Worm (Caenorhabditis elegans) whole organism, L4 larva: ENCODE measurements around the gene ttr-49.
A peak's percentile ranks its signal among the peaks of the same experiment; 100 is the strongest.

Experiments
- D1046.2 ChIP-seq: fragments of 200-800 bp; sonication (Bioruptor generic); IDR thresholded peaks from 2 replicates; pipeline ENCODE4 v1.3.6; 2022; ENCODE audit warnings: missing genetic modification characterization, missing compliant biosample characterization
- F10B5.3 ChIP-seq: sonication (generic microtip); optimal IDR thresholded peaks from 2 replicates; lab custom pipeline; 2016; ENCODE audit warnings: mild to moderate bottlenecking, missing genetic modification characterization, missing compliant biosample characterization
- F37D6.2 ChIP-seq: sonication (generic microtip); optimal IDR thresholded peaks from 2 replicates; lab custom pipeline; 2016; ENCODE audit warnings: mild to moderate bottlenecking, missing genetic modification characterization, missing compliant biosample characterization
- F44E2.7 ChIP-seq: fragments of 200-800 bp; sonication (Bioruptor generic); IDR thresholded peaks from 2 replicates; pipeline ENCODE4 v2.1.2; 2022; ENCODE audit warnings: missing genetic modification characterization, missing compliant biosample characterization
- F49E8.2 ChIP-seq: sonication (generic microtip); optimal IDR thresholded peaks from 2 replicates; lab custom pipeline; 2016; ENCODE audit warnings: missing compliant biosample characterization, mild to moderate bottlenecking, missing genetic modification characterization, borderline replicate concordance
- Y5F2A.4 ChIP-seq: fragments of 200-800 bp; sonication (Bioruptor generic); optimal IDR thresholded peaks from 2 replicates; lab custom pipeline; 2018; ENCODE audit warnings: mild to moderate bottlenecking, missing genetic modification characterization, missing compliant biosample characterization
- ZK546.5 ChIP-seq, 2 experiments: sonication (generic microtip); optimal IDR thresholded peaks; 2 replicates each; lab custom pipeline; 2017; ENCODE audit warnings: missing biosample characterization in 2 of 2, missing genetic modification characterization in 2 of 2
- ceh-28 ChIP-seq: fragments of 150-350 bp; optimal IDR thresholded peaks from 2 replicates; lab custom pipeline; 2014; ENCODE audit warnings: missing biosample characterization, missing genetic modification reagents, missing genetic modification characterization
- ceh-32 ChIP-seq: sonication (generic microtip); optimal IDR thresholded peaks from 2 replicates; lab custom pipeline; 2016; ENCODE audit warnings: mild to moderate bottlenecking, missing genetic modification characterization, missing compliant biosample characterization; ENCODE audit not compliant: poor library complexity
- ceh-44 ChIP-seq: fragments of 200-800 bp; sonication (Bioruptor generic); IDR thresholded peaks from 2 replicates; pipeline ENCODE4 v1.3.6; 2022; ENCODE audit warnings: missing genetic modification reagents, missing genetic modification characterization, missing compliant biosample characterization
- cey-2 ChIP-seq: sonication (generic microtip); optimal IDR thresholded peaks from 3 replicates; lab custom pipeline; 2017; ENCODE audit warnings: missing genetic modification characterization, mild to moderate bottlenecking, missing compliant biosample characterization, antibody characterized with exemption, borderline replicate concordance; ENCODE audit not compliant: insufficient read depth
- ctbp-1 ChIP-seq: fragments of 200-800 bp; sonication (Bioruptor generic); IDR thresholded peaks from 2 replicates; pipeline ENCODE4 v1.3.6; 2022; ENCODE audit warnings: missing genetic modification reagents, missing genetic modification characterization, missing compliant biosample characterization
- daf-12 ChIP-seq: fragments of 150-350 bp; optimal IDR thresholded peaks from 2 replicates; lab custom pipeline; 2014; ENCODE audit warnings: missing biosample characterization, missing genetic modification reagents, missing genetic modification characterization
- daf-16 ChIP-seq, 3 experiments: sonication (generic microtip); optimal IDR thresholded peaks; 2 replicates each; lab custom pipeline; 2016 to 2017; ENCODE audit warnings: missing genetic modification characterization in 3 of 3, missing genetic modification reagents in 3 of 3, mild to moderate bottlenecking in 2 of 3, missing compliant biosample characterization in 2 of 3, missing biosample characterization in 1 of 3, moderate library complexity in 1 of 3
- daf-19 ChIP-seq: fragments of 200-800 bp; sonication (Bioruptor generic); conservative IDR thresholded peaks from 2 replicates; pipeline ENCODE4 v1.3.6; 2022; ENCODE audit warnings: missing genetic modification characterization, missing compliant biosample characterization
- dmd-6 ChIP-seq: fragments of 200-800 bp; sonication (Bioruptor generic); IDR thresholded peaks from 2 replicates; pipeline ENCODE4 v1.3.6; 2022; ENCODE audit warnings: missing genetic modification reagents, missing genetic modification characterization, missing compliant biosample characterization
- dmd-8 ChIP-seq: fragments of 200-800 bp; sonication (Bioruptor generic); IDR thresholded peaks from 2 replicates; pipeline ENCODE4 v1.3.6; 2022; ENCODE audit warnings: missing genetic modification characterization, missing compliant biosample characterization
- dpl-1 ChIP-seq: fragments of 150-350 bp; optimal IDR thresholded peaks from 2 replicates; lab custom pipeline; 2014; ENCODE audit warnings: missing biosample characterization, missing genetic modification reagents, missing genetic modification characterization
- egl-43 ChIP-seq: fragments of 200-800 bp; sonication (Bioruptor generic); IDR thresholded peaks from 2 replicates; pipeline ENCODE4 v1.3.6; 2022; ENCODE audit warnings: missing genetic modification reagents, missing genetic modification characterization, missing compliant biosample characterization
- fkh-10 ChIP-seq: fragments of 150-350 bp; optimal IDR thresholded peaks from 2 replicates; lab custom pipeline; 2014; ENCODE audit warnings: missing biosample characterization, missing genetic modification reagents, missing genetic modification characterization
- fos-1 ChIP-seq: fragments of 150-350 bp; optimal IDR thresholded peaks from 2 replicates; lab custom pipeline; 2014; ENCODE audit warnings: missing biosample characterization, missing genetic modification characterization
- gei-8 ChIP-seq: fragments of 200-800 bp; sonication (Bioruptor generic); optimal IDR thresholded peaks from 2 replicates; lab custom pipeline; 2018; ENCODE audit warnings: mild to moderate bottlenecking, missing genetic modification characterization, missing compliant biosample characterization
- hlh-11 ChIP-seq: fragments of 200-800 bp; sonication (Bioruptor generic); optimal IDR thresholded peaks from 2 replicates; lab custom pipeline; 2018; ENCODE audit warnings: mild to moderate bottlenecking, missing genetic modification characterization, missing compliant biosample characterization
- lim-7 ChIP-seq: fragments of 200-800 bp; sonication (Bioruptor generic); IDR thresholded peaks from 2 replicates; pipeline ENCODE4 v1.3.6; 2022; ENCODE audit warnings: missing genetic modification characterization, missing compliant biosample characterization
- lin-13 ChIP-seq: fragments of 150-350 bp; optimal IDR thresholded peaks from 2 replicates; lab custom pipeline; 2014; ENCODE audit warnings: missing biosample characterization, missing genetic modification reagents, missing genetic modification characterization
- lin-15B ChIP-seq: fragments of 150-350 bp; sonication (generic microtip); optimal IDR thresholded peaks from 3 replicates; lab custom pipeline; 2014; ENCODE audit warnings: missing biosample characterization, missing genetic modification characterization
- lin-29 ChIP-seq: fragments of 200-800 bp; sonication (Bioruptor generic); IDR thresholded peaks from 2 replicates; pipeline ENCODE4 v1.3.6; 2022; ENCODE audit warnings: missing genetic modification reagents, missing genetic modification characterization, missing compliant biosample characterization
- lir-3 ChIP-seq: sonication (generic microtip); optimal IDR thresholded peaks from 2 replicates; lab custom pipeline; 2016; ENCODE audit warnings: mild to moderate bottlenecking, missing genetic modification characterization, missing compliant biosample characterization
- lsy-2 ChIP-seq, 2 experiments: fragments of 150-350 bp in 1 of 2; sonication (generic microtip) in 1 of 2; optimal IDR thresholded peaks; 2 replicates each; lab custom pipeline; 2014 to 2017; ENCODE audit warnings: missing biosample characterization in 2 of 2, missing genetic modification characterization in 2 of 2
- mdl-1 ChIP-seq, 2 experiments: fragments of 150-350 bp in 1 of 2; sonication (generic microtip) in 1 of 2; optimal IDR thresholded peaks; 2 replicates each; lab custom pipeline; 2014 to 2017; ENCODE audit warnings: missing biosample characterization in 2 of 2, missing genetic modification characterization in 2 of 2
- mxl-2 ChIP-seq: fragments of 200-800 bp; sonication (Bioruptor generic); conservative IDR thresholded peaks from 2 replicates; pipeline ENCODE4 v1.3.6; 2022; ENCODE audit warnings: missing genetic modification reagents, missing genetic modification characterization, missing compliant biosample characterization
- nhr-10 ChIP-seq: fragments of 150-350 bp; optimal IDR thresholded peaks from 2 replicates; lab custom pipeline; 2014; ENCODE audit warnings: missing biosample characterization, missing genetic modification characterization
- nhr-102 ChIP-seq: sonication (generic microtip); optimal IDR thresholded peaks from 2 replicates; lab custom pipeline; 2016; ENCODE audit warnings: mild to moderate bottlenecking, missing genetic modification characterization, moderate library complexity, missing compliant biosample characterization
- nhr-41 ChIP-seq: fragments of 200-800 bp; sonication (Bioruptor generic); IDR thresholded peaks from 2 replicates; pipeline ENCODE4 v1.3.6; 2022; ENCODE audit warnings: missing genetic modification reagents, missing genetic modification characterization, missing compliant biosample characterization
- nhr-48 ChIP-seq: sonication (generic microtip); optimal IDR thresholded peaks from 2 replicates; lab custom pipeline; 2016; ENCODE audit warnings: mild to moderate bottlenecking, missing genetic modification characterization, missing compliant biosample characterization
- nhr-6 ChIP-seq: fragments of 150-350 bp; optimal IDR thresholded peaks from 2 replicates; lab custom pipeline; 2014; ENCODE audit warnings: missing biosample characterization, missing genetic modification characterization
- nhr-77 ChIP-seq: fragments of 150-350 bp; optimal IDR thresholded peaks from 2 replicates; lab custom pipeline; 2014; ENCODE audit warnings: missing biosample characterization, missing genetic modification characterization
- pqm-1 ChIP-seq: sonication (generic microtip); optimal IDR thresholded peaks from 2 replicates; lab custom pipeline; 2017; ENCODE audit warnings: missing biosample characterization, missing genetic modification characterization
- rbr-2 ChIP-seq: sonication (generic microtip); optimal IDR thresholded peaks from 2 replicates; lab custom pipeline; 2016; ENCODE audit warnings: missing genotype, missing genetic modification characterization, missing compliant biosample characterization
- saeg-2 ChIP-seq: fragments of 200-800 bp; sonication (Bioruptor generic); IDR thresholded peaks from 2 replicates; pipeline ENCODE4 v1.3.6; 2022; ENCODE audit warnings: missing genetic modification reagents, missing genetic modification characterization, missing compliant biosample characterization
- sdz-12 ChIP-seq: fragments of 200-800 bp; sonication (Bioruptor generic); optimal IDR thresholded peaks from 2 replicates; lab custom pipeline; 2018; ENCODE audit warnings: mild to moderate bottlenecking, missing genetic modification characterization, missing compliant biosample characterization
- skn-1 ChIP-seq: fragments of 150-350 bp; optimal IDR thresholded peaks from 2 replicates; lab custom pipeline; 2014; ENCODE audit warnings: missing biosample characterization, missing genetic modification characterization
- snpc-1.2 ChIP-seq: fragments of 200-800 bp; sonication (Bioruptor generic); IDR thresholded peaks from 2 replicates; pipeline ENCODE4 v1.3.6; 2022; ENCODE audit warnings: missing genetic modification reagents, missing genetic modification characterization, missing compliant biosample characterization
- spr-3 ChIP-seq: fragments of 200-800 bp; sonication (Bioruptor generic); optimal IDR thresholded peaks from 2 replicates; lab custom pipeline; 2018; ENCODE audit warnings: mild to moderate bottlenecking, missing genetic modification characterization, missing compliant biosample characterization
- tra-1 ChIP-seq: fragments of 200-800 bp; sonication (Bioruptor generic); IDR thresholded peaks from 2 replicates; pipeline ENCODE4 v1.3.6; 2022; ENCODE audit warnings: missing genetic modification reagents, missing genetic modification characterization, missing compliant biosample characterization
- unc-39 ChIP-seq: sonication (generic microtip); optimal IDR thresholded peaks from 2 replicates; lab custom pipeline; 2017; ENCODE audit warnings: missing biosample characterization, missing genetic modification characterization
- zfp-2 ChIP-seq: sonication (generic microtip); optimal IDR thresholded peaks from 2 replicates; lab custom pipeline; 2016; ENCODE audit warnings: mild to moderate bottlenecking, missing genetic modification characterization, missing compliant biosample characterization
- zfp-3 ChIP-seq: fragments of 200-800 bp; sonication (Bioruptor generic); conservative IDR thresholded peaks from 2 replicates; pipeline ENCODE4 v1.3.6; 2022; ENCODE audit warnings: missing genetic modification reagents, missing genetic modification characterization, missing compliant biosample characterization
- zip-11 ChIP-seq: fragments of 200-800 bp; sonication (Bioruptor generic); IDR thresholded peaks from 2 replicates; pipeline ENCODE4 v1.3.6; 2022; ENCODE audit warnings: missing genetic modification characterization, missing compliant biosample characterization
- ztf-11 ChIP-seq: fragments of 150-350 bp; optimal IDR thresholded peaks from 2 replicates; lab custom pipeline; 2014; ENCODE audit warnings: missing biosample characterization, missing genetic modification characterization

Gene ttr-49

ce11 chrV:9342965-9343628 lies 13.2 kb downstream of the ttr-49 start (continued):
- TF ChIP-seq mdl-1 (tag; optimal IDR thresholded peaks at IDR 0.05; lab: Kevin White, UChicago) (no peak), skn-1 (tag; lab: Kevin White, UChicago) (no peak), fos-1 (peak; percentile 37), ctbp-1 (GFP tag; lab: Robert Waterston, UW) (peak; percentile 64), nhr-41 (no peak), ceh-28 (no peak), lsy-2 (tag; optimal IDR thresholded peaks at IDR 0.05; lab: Kevin White, UChicago) (no peak), dmd-6 (GFP tag; lab: Robert Waterston, UW) (peak; percentile 28; the same call in 1 of the 2 replicates), nhr-6 (tag; lab: Kevin White, UChicago) (no peak), zip-11 (GFP tag; lab: Robert Waterston, UW) (0 out of 2 replicates have a peak, but pooled peaks have one; percentile 33), tra-1 (GFP tag; lab: Robert Waterston, UW) (0 out of 2 replicates have a peak, but pooled peaks have one; percentile 25), zfp-3 (GFP tag; lab: Robert Waterston, UW) (peak; percentile 84), spr-3 (GFP tag; lab: Kevin White, UChicago) (no peak), rbr-2 (tag; lab: Kevin White, UChicago) (no peak), ZK546.5 (tag; optimal IDR thresholded peaks at IDR 0.05; lab: Kevin White, UChicago) (no peak), F49E8.2 (tag; lab: Kevin White, UChicago) (no peak), daf-16 (GFP tag; optimal IDR thresholded peaks at IDR 0.05; lab: Kevin White, UChicago) (no peak), daf-16 (tag; optimal IDR thresholded peaks at IDR 0.05; lab: Kevin White, UChicago) (no peak), nhr-10 (no peak), D1046.2 (peak; percentile 81), pqm-1 (tag; lab: Kevin White, UChicago) (no peak), dpl-1 (GFP tag; lab: Kevin White, UChicago) (no peak), F44E2.7 (no peak), nhr-77 (tag; lab: Kevin White, UChicago) (no peak), F10B5.3 (no peak), ztf-11 (no peak), sdz-12 (GFP tag; lab: Kevin White, UChicago) (no peak), lin-13 (GFP tag; lab: Kevin White, UChicago) (no peak), cey-2 (tag; lab: Kevin White, UChicago) (no peak), hlh-11 (tag; lab: Kevin White, UChicago) (no peak), saeg-2 (GFP tag; lab: Robert Waterston, UW) (peak; percentile 79; the same call in 1 of the 2 replicates), ceh-44 (GFP tag; lab: Robert Waterston, UW) (no peak; the same call in 1 of the 2 replicates), nhr-48 (no peak), daf-19 (peak; percentile 80; the same call in 1 of the 2 replicates), unc-39 (tag; lab: Kevin White, UChicago) (no peak), Y5F2A.4 (GFP tag; lab: Kevin White, UChicago) (no peak), ceh-32 (tag; lab: Kevin White, UChicago) (no peak), F37D6.2 (tag; lab: Kevin White, UChicago) (no peak), lin-29 (GFP tag; lab: Robert Waterston, UW) (peak; percentile 77), nhr-102 (no peak), dmd-8 (no peak), lim-7 (GFP tag; lab: Robert Waterston, UW) (peak; percentile 69), mxl-2 (GFP tag; lab: Robert Waterston, UW) (no peak), zfp-2 (tag; lab: Kevin White, UChicago) (no peak), fkh-10 (no peak), lir-3 (tag; lab: Kevin White, UChicago) (no peak), gei-8 (GFP tag; lab: Kevin White, UChicago) (no peak), daf-12 (no peak), egl-43 (GFP tag; lab: Robert Waterston, UW) (peak; percentile 57), snpc-1.2 (GFP tag; lab: Robert Waterston, UW) (peak; percentile 69), lin-15B (tag; lab: Kevin White, UChicago) (no peak)
